Fruit fly (Drosophila melanogaster) whole organism, embryonic: ENCODE results near the gene CG44005.
A peak's percentile ranks its signal among the peaks of the same experiment; 100 is the strongest.

Experiments used
- Adf1 ChIP-seq: fragments of 200-800 bp; sonication (Bioruptor generic); IDR thresholded peaks from 2 replicates; pipeline ENCODE4 v1.3.6; 2022; ENCODE audit warnings: missing biosample characterization, missing genetic modification characterization
- CG10979 ChIP-seq: fragments of 200-800 bp; sonication (Bioruptor generic); optimal IDR thresholded peaks from 2 replicates; lab custom pipeline; 2018; ENCODE audit warnings: missing biosample characterization, mild to moderate bottlenecking, missing genetic modification characterization, moderate library complexity
- CG12104 ChIP-seq: fragments of 200-800 bp; sonication (Bioruptor generic); optimal IDR thresholded peaks from 3 replicates; lab custom pipeline; 2016; ENCODE audit warnings: missing biosample characterization, missing genetic modification characterization
- CG12942 ChIP-seq: fragments of 200-800 bp; sonication (Bioruptor generic); optimal IDR thresholded peaks from 3 replicates; lab custom pipeline; 2016; ENCODE audit warnings: missing biosample characterization, missing genetic modification characterization
- CG13296 ChIP-seq: fragments of 200-800 bp; sonication (Bioruptor generic); optimal IDR thresholded peaks from 3 replicates; lab custom pipeline; 2018; ENCODE audit warnings: missing biosample characterization, mild to moderate bottlenecking, missing genetic modification characterization
- CG14965 ChIP-seq: fragments of 200-800 bp; sonication (Bioruptor generic); optimal IDR thresholded peaks from 2 replicates; lab custom pipeline; 2016; ENCODE audit warnings: missing biosample characterization, missing genetic modification characterization, borderline replicate concordance
- CG15073 ChIP-seq: fragments of 200-800 bp; sonication (Bioruptor generic); optimal IDR thresholded peaks from 2 replicates; lab custom pipeline; 2016; ENCODE audit warnings: missing biosample characterization, missing genetic modification characterization
- CG15601 ChIP-seq: fragments of 200-800 bp; sonication (Bioruptor generic); optimal IDR thresholded peaks from 3 replicates; lab custom pipeline; 2019; ENCODE audit warnings: missing biosample characterization, mild to moderate bottlenecking, missing genetic modification characterization, moderate library complexity
- CG17186 ChIP-seq: fragments of 200-800 bp; sonication (Bioruptor generic); optimal IDR thresholded peaks from 3 replicates; lab custom pipeline; 2017; ENCODE audit warnings: missing biosample characterization, missing genetic modification reagents, missing genetic modification characterization
- CG18599 ChIP-seq: fragments of 200-800 bp; sonication (Bioruptor generic); optimal IDR thresholded peaks from 3 replicates; lab custom pipeline; 2017; ENCODE audit warnings: missing biosample characterization, missing genetic modification characterization, mild to moderate bottlenecking, moderate library complexity, missing genetic modification reagents
- CG18619 ChIP-seq: fragments of 200-800 bp; sonication (Bioruptor generic); optimal IDR thresholded peaks from 3 replicates; lab custom pipeline; 2017; ENCODE audit warnings: missing biosample characterization, mild to moderate bottlenecking, missing genetic modification characterization
- CG2116 ChIP-seq: fragments of 200-800 bp; sonication (Bioruptor generic); optimal IDR thresholded peaks from 3 replicates; lab custom pipeline; 2018; ENCODE audit warnings: missing biosample characterization, mild to moderate bottlenecking, missing genetic modification characterization
- CG2889 ChIP-seq: fragments of 200-800 bp; sonication (Bioruptor generic); IDR thresholded peaks from 3 replicates; pipeline ENCODE4 v1.3.6; 2022; ENCODE audit warnings: missing biosample characterization, missing genetic modification characterization
- CG3065 ChIP-seq: fragments of 200-800 bp; sonication (Bioruptor generic); optimal IDR thresholded peaks from 2 replicates; lab custom pipeline; 2016; ENCODE audit warnings: missing biosample characterization, missing genetic modification characterization
- CG34376 ChIP-seq: fragments of 200-800 bp; sonication (Bioruptor generic); optimal IDR thresholded peaks from 2 replicates; lab custom pipeline; 2018; ENCODE audit warnings: missing biosample characterization, mild to moderate bottlenecking, missing genetic modification characterization
- CG4424 ChIP-seq: fragments of 200-800 bp; sonication (Bioruptor generic); optimal IDR thresholded peaks from 3 replicates; lab custom pipeline; 2016; ENCODE audit warnings: missing biosample characterization, missing genetic modification characterization
- CG4730 ChIP-seq: fragments of 200-800 bp; sonication (Bioruptor generic); IDR thresholded peaks from 2 replicates; pipeline ENCODE4 v1.3.6; 2022; ENCODE audit warnings: missing biosample characterization, missing genetic modification characterization
- CG6683 ChIP-seq: fragments of 200-800 bp; sonication (Bioruptor generic); optimal IDR thresholded peaks from 2 replicates; lab custom pipeline; 2017; ENCODE audit warnings: missing biosample characterization, mild to moderate bottlenecking, missing genetic modification characterization, missing genetic modification reagents
- CG6765 ChIP-seq: fragments of 200-800 bp; sonication (Bioruptor generic); optimal IDR thresholded peaks from 3 replicates; lab custom pipeline; 2017; ENCODE audit warnings: missing biosample characterization, mild to moderate bottlenecking, missing genetic modification characterization
- CG6791 ChIP-seq: fragments of 200-800 bp; sonication (Bioruptor generic); IDR thresholded peaks from 3 replicates; pipeline ENCODE4 v1.3.6; 2022; ENCODE audit warnings: missing biosample characterization, missing genetic modification characterization; ENCODE audit not compliant: partially characterized antibody
- CG9876 ChIP-seq: fragments of 200-800 bp; sonication (Bioruptor generic); optimal IDR thresholded peaks from 2 replicates; lab custom pipeline; 2016; ENCODE audit warnings: missing biosample characterization, missing genetic modification characterization
- Dll ChIP-seq: fragments of 200-800 bp; sonication (Bioruptor generic); IDR thresholded peaks from 4 replicates; pipeline ENCODE4 v1.3.6; 2022; ENCODE audit warnings: missing biosample characterization, missing genetic modification characterization; ENCODE audit not compliant: partially characterized antibody
- Ets97D ChIP-seq: fragments of 200-800 bp; sonication (Bioruptor generic); optimal IDR thresholded peaks from 3 replicates; lab custom pipeline; 2016; ENCODE audit warnings: missing biosample characterization, missing genetic modification characterization
- HmgZ ChIP-seq: fragments of 200-800 bp; sonication (Bioruptor generic); optimal IDR thresholded peaks from 2 replicates; lab custom pipeline; 2018; ENCODE audit warnings: missing biosample characterization, mild to moderate bottlenecking, missing genetic modification characterization
- Myb ChIP-seq: fragments of 200-800 bp; sonication (Bioruptor generic); optimal IDR thresholded peaks from 2 replicates; lab custom pipeline; 2016; ENCODE audit warnings: missing biosample characterization, missing genetic modification characterization
- Optix ChIP-seq: fragments of 200-800 bp; sonication (Bioruptor generic); IDR thresholded peaks from 3 replicates; pipeline ENCODE4 v1.3.6; 2022; ENCODE audit warnings: missing biosample characterization, missing genetic modification characterization
- Six4 ChIP-seq: fragments of 200-800 bp; sonication (Bioruptor generic); optimal IDR thresholded peaks from 2 replicates; lab custom pipeline; 2016; ENCODE audit warnings: missing biosample characterization, missing genetic modification characterization
- Sox102F ChIP-seq: fragments of 200-800 bp; sonication (Bioruptor generic); optimal IDR thresholded peaks from 2 replicates; lab custom pipeline; 2018; ENCODE audit warnings: missing biosample characterization, mild to moderate bottlenecking, missing genetic modification characterization, moderate library complexity
- al ChIP-seq: fragments of 200-800 bp; sonication (Bioruptor generic); IDR thresholded peaks from 2 replicates; pipeline ENCODE4 v1.3.6; 2022; ENCODE audit warnings: missing biosample characterization, missing genetic modification characterization
- ase ChIP-seq: fragments of 200-800 bp; sonication (Bioruptor generic); IDR thresholded peaks from 3 replicates; pipeline ENCODE4 v1.3.6; 2022; ENCODE audit warnings: missing biosample characterization, missing genetic modification characterization
- chif ChIP-seq, 2 experiments: fragments of 200-800 bp; sonication (Bioruptor generic); optimal IDR thresholded peaks; 3 replicates each; lab custom pipeline; 2016; ENCODE audit warnings: missing biosample characterization in 2 of 2, missing genetic modification characterization in 2 of 2
- chinmo ChIP-seq: fragments of 200-800 bp; sonication (Bioruptor generic); IDR thresholded peaks from 4 replicates; pipeline ENCODE4 v1.3.6; 2022; ENCODE audit warnings: missing biosample characterization, missing genetic modification characterization; ENCODE audit not compliant: partially characterized antibody
- dmrt99B ChIP-seq: fragments of 200-800 bp; sonication (Bioruptor generic); optimal IDR thresholded peaks from 2 replicates; lab custom pipeline; 2018; ENCODE audit warnings: missing biosample characterization, mild to moderate bottlenecking, missing genetic modification characterization, moderate library complexity
- gem ChIP-seq: fragments of 200-800 bp; sonication (Bioruptor generic); optimal IDR thresholded peaks from 2 replicates; lab custom pipeline; 2019; ENCODE audit warnings: missing biosample characterization, mild to moderate bottlenecking, missing genetic modification characterization, moderate library complexity
- grn ChIP-seq: fragments of 200-800 bp; sonication (Bioruptor generic); optimal IDR thresholded peaks from 3 replicates; lab custom pipeline; 2017; ENCODE audit warnings: missing biosample characterization, missing genetic modification characterization
- jumu ChIP-seq: fragments of 200-800 bp; sonication (Bioruptor generic); optimal IDR thresholded peaks from 3 replicates; lab custom pipeline; 2016; ENCODE audit warnings: missing biosample characterization, missing genetic modification characterization
- kay ChIP-seq: fragments of 200-800 bp; sonication (Bioruptor generic); optimal IDR thresholded peaks from 2 replicates; lab custom pipeline; 2016; ENCODE audit warnings: missing biosample characterization, missing genetic modification characterization
- nerfin-1 ChIP-seq: fragments of 200-800 bp; sonication (Bioruptor generic); optimal IDR thresholded peaks from 3 replicates; lab custom pipeline; 2019; ENCODE audit warnings: missing biosample characterization, mild to moderate bottlenecking, missing genetic modification characterization, moderate library complexity
- nmo ChIP-seq: fragments of 200-800 bp; sonication (Bioruptor generic); optimal IDR thresholded peaks from 2 replicates; lab custom pipeline; 2018; ENCODE audit warnings: missing biosample characterization, mild to moderate bottlenecking, missing genetic modification characterization, moderate library complexity
- psq ChIP-seq: fragments of 200-800 bp; sonication (Bioruptor generic); optimal IDR thresholded peaks from 2 replicates; lab custom pipeline; 2017; ENCODE audit warnings: missing biosample characterization, missing genetic modification characterization
- pzg ChIP-seq: fragments of 200-800 bp; sonication (Bioruptor generic); optimal IDR thresholded peaks from 3 replicates; lab custom pipeline; 2018; ENCODE audit warnings: missing biosample characterization, mild to moderate bottlenecking, missing genetic modification characterization, moderate library complexity
- sens ChIP-seq: fragments of 200-800 bp; sonication (Bioruptor generic); peaks from one replicate; lab custom pipeline; 2016; ENCODE audit warnings: missing biosample characterization, missing genetic modification characterization
- so ChIP-seq: fragments of 200-800 bp; sonication (Bioruptor generic); IDR thresholded peaks from 3 replicates; pipeline ENCODE4 v1.3.6; 2022; ENCODE audit warnings: missing biosample characterization, missing genetic modification characterization
- tgo ChIP-seq: fragments of 200-800 bp; sonication (Bioruptor generic); IDR thresholded peaks from 3 replicates; pipeline ENCODE4 v1.3.6; 2022; ENCODE audit warnings: missing biosample characterization, missing genetic modification characterization
- tin ChIP-seq: fragments of 200-800 bp; sonication (Bioruptor generic); optimal IDR thresholded peaks from 3 replicates; lab custom pipeline; 2016; ENCODE audit warnings: missing biosample characterization, missing genetic modification characterization
- tx ChIP-seq: fragments of 200-800 bp; sonication (Bioruptor generic); optimal IDR thresholded peaks from 2 replicates; lab custom pipeline; 2016; ENCODE audit warnings: missing biosample characterization, missing genetic modification characterization
- unpg ChIP-seq: fragments of 200-800 bp; sonication (Bioruptor generic); optimal IDR thresholded peaks from 3 replicates; lab custom pipeline; 2018; ENCODE audit warnings: missing biosample characterization, mild to moderate bottlenecking, missing genetic modification characterization, moderate library complexity
- wek ChIP-seq: fragments of 200-800 bp; sonication (Bioruptor generic); optimal IDR thresholded peaks from 3 replicates; lab custom pipeline; 2018; ENCODE audit warnings: missing biosample characterization, mild to moderate bottlenecking, missing genetic modification characterization, moderate library complexity
- zfh2 ChIP-seq: fragments of 200-800 bp; sonication (Bioruptor generic); optimal IDR thresholded peaks from 2 replicates; lab custom pipeline; 2016; ENCODE audit warnings: missing biosample characterization, missing genetic modification characterization

Gene CG44005

dm6 chr3L:18029546-18030300 is 42.2 kb downstream of the CG44005 start (continued):
- TF ChIP-seq Myb (GFP tag; lab: Kevin White, UChicago): no peak
- peak; percentile 64 for TF ChIP-seq CG4424
- TF ChIP-seq CG17186 (GFP tag; lab: Kevin White, UChicago): peak; percentile 31
- TF ChIP-seq Adf1: peak; percentile 99
- TF ChIP-seq Optix (GFP tag; lab: Robert Waterston, UW): peak; percentile 14; the same call in 1 of the 3 replicates
- TF ChIP-seq CG10979: peak; percentile 49
- peak; percentile 90 for TF ChIP-seq CG15601
- TF ChIP-seq CG6791: no peak
- no peak for TF ChIP-seq ase (GFP tag; lab: Robert Waterston, UW)
- TF ChIP-seq zfh2 (GFP tag; lab: Kevin White, UChicago): no peak
- TF ChIP-seq Six4 (GFP tag; lab: Kevin White, UChicago): peak; percentile 47
- TF ChIP-seq CG18619 (GFP tag; lab: Kevin White, UChicago): peak; percentile 76
- peak; percentile 30 for TF ChIP-seq jumu
- peak; percentile 84 for TF ChIP-seq CG34376
- TF ChIP-seq CG2116: peak; percentile 59
- TF ChIP-seq sens (GFP tag; lab: Kevin White, UChicago): peak; percentile 94
- TF ChIP-seq so (GFP tag; lab: Robert Waterston, UW): peak; percentile 78; the same call in 2 of the 3 replicates
- peak; percentile 97 for TF ChIP-seq chinmo (GFP tag; lab: Robert Waterston, UW)
- peak; percentile 65 for TF ChIP-seq CG6765
- no peak for TF ChIP-seq CG4730 (GFP tag; lab: Robert Waterston, UW)
- peak; percentile 39 for TF ChIP-seq CG9876 (GFP tag; lab: Kevin White, UChicago)
- peak; percentile 75 for TF ChIP-seq gem (tag; lab: Kevin White, UChicago)
- peak; percentile 85 for TF ChIP-seq wek (GFP tag; lab: Kevin White, UChicago)
- peak; percentile 73 for TF ChIP-seq CG12942 (GFP tag; lab: Kevin White, UChicago)
- no peak for TF ChIP-seq CG2889 (GFP tag; lab: Robert Waterston, UW)
- peak; percentile 55 for TF ChIP-seq dmrt99B (tag; lab: Kevin White, UChicago)
- TF ChIP-seq kay (GFP tag; lab: Kevin White, UChicago): peak; percentile 68
- TF ChIP-seq CG18599 (GFP tag; lab: Kevin White, UChicago): peak; percentile 87
- TF ChIP-seq CG12104 (GFP tag; lab: Kevin White, UChicago): peak; percentile 30
- TF ChIP-seq pzg (GFP tag; lab: Kevin White, UChicago): peak; percentile 0
- TF ChIP-seq nmo (GFP tag; lab: Kevin White, UChicago): peak; percentile 42
- peak; percentile 66 for TF ChIP-seq unpg (GFP tag; lab: Kevin White, UChicago)
- TF ChIP-seq tx: peak; percentile 47
- peak; percentile 77 for TF ChIP-seq grn (GFP tag; lab: Kevin White, UChicago)
- TF ChIP-seq al (GFP tag; lab: Robert Waterston, UW): no peak
- peak; percentile 76 for TF ChIP-seq nerfin-1
- TF ChIP-seq Sox102F (GFP tag; lab: Kevin White, UChicago): peak; percentile 68
- TF ChIP-seq CG3065 (GFP tag; lab: Kevin White, UChicago): peak; percentile 38
- TF ChIP-seq psq: peak; percentile 69
- no peak; the same call in 2 of the 3 replicates for TF ChIP-seq tgo (GFP tag; lab: Robert Waterston, UW)
- peak; percentile 90 for TF ChIP-seq HmgZ (tag; lab: Kevin White, UChicago)
- peak; percentile 78 for TF ChIP-seq CG6683 (GFP tag; lab: Kevin White, UChicago)
- TF ChIP-seq CG13296 (GFP tag; lab: Kevin White, UChicago): peak; percentile 84
- peak; percentile 44 for TF ChIP-seq tin (GFP tag; lab: Kevin White, UChicago)
- TF ChIP-seq CG14965 (GFP tag; lab: Kevin White, UChicago): peak; percentile 62
- TF ChIP-seq Dll (GFP tag; lab: Robert Waterston, UW): no peak
- TF ChIP-seq CG15073 (GFP tag; lab: Kevin White, UChicago): no peak
- peak; percentile 32 for TF ChIP-seq Ets97D (GFP tag; lab: Kevin White, UChicago)
- TF ChIP-seq chif (GFP tag; optimal IDR thresholded peaks at IDR 0.05; lab: Kevin White, UChicago): peak; percentile 63 to 66
